Worm (Caenorhabditis elegans): ENCODE measurements around the gene B0546.4.
"Not testable (repeated sequence)": the region's sequence is repeated elsewhere in the genome, so short reads cannot be mapped to it uniquely, and the experiment has no call there.

The B0546.4 gene

DNA sequence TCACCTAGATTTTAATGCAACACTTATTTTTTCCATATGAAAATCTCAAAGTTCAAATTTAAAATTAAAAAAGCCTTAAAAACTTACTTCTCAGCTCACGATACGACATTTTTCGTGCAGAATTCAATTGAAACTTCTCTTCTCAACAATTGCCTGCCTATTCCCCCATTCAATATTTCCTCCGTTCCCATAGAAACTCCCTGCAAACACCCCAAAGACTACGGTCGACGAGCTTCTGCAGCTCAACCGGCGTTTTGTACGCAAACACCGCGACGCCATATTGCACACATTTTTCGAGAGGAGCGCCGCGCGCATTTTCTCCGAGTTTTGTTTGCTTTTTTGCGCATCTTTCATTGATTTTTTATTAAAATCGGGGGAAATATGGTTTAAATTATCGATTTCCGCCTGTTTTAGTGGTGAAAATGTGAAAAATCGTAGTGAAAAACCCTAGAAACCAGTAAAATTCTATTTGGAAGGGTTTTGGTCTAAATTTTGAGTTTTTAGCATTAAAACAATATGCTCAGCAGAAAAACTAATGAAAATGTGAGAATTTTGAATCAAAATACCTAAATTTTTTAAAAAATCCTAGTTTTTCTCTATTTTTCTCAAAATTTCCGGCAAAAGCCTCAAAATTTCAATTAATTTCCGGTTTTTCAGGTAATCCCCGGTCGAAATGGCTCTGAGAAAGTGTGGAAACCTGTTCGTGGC is 15.2 kb upstream of the B0546.4 start, which contains the start of the genes dyf-3 and pdhb-1:
Gene dyf-3, minus strand, starts transcription at position 217 of the 708 bp plus-strand sequence.
Gene pdhb-1, plus strand, starts transcription at position 658 of the 708 bp plus-strand sequence.
- TF ChIP-seq ama-1 (optimal IDR thresholded peaks at IDR 0.05) (no peak), pha-4 (tag; optimal IDR thresholded peaks at IDR 0.05) (peak; percentile 37), nhr-25 (tag; optimal IDR thresholded peaks at IDR 0.05) (no peak), nfya-1 (tag; optimal IDR thresholded peaks at IDR 0.05; ENCODE audit: insufficient read depth) (peak; percentile 65), hmg-11 (tag; optimal IDR thresholded peaks at IDR 0.05) (peak; percentile 58), lin-15B (tag; optimal IDR thresholded peaks at IDR 0.05) (peak; percentile 33), elt-2 (tag; optimal IDR thresholded peaks at IDR 0.05) (peak; percentile 28)

- no peak for TF ChIP-seq nhr-23 (tag; optimal IDR thresholded peaks at IDR 0.05)
- no peak for TF ChIP-seq ZK546.5 (tag; optimal IDR thresholded peaks at IDR 0.05)
- no peak for TF ChIP-seq nhr-76 (tag; optimal IDR thresholded peaks at IDR 0.05)
- TF ChIP-seq nfya-1 (tag; optimal IDR thresholded peaks at IDR 0.05; ENCODE audit: insufficient read depth), result no peak
- TF ChIP-seq fkh-10 (GFP tag; optimal IDR thresholded peaks at IDR 0.05), result no peak
- no peak for TF ChIP-seq eor-1 (tag; optimal IDR thresholded peaks at IDR 0.05)
- TF ChIP-seq sea-2 (GFP tag; optimal IDR thresholded peaks at IDR 0.05), result no peak
- TF ChIP-seq mdl-1 (tag; optimal IDR thresholded peaks at IDR 0.05), result no peak
- TF ChIP-seq unc-39 (tag; optimal IDR thresholded peaks at IDR 0.05), result no peak
- no peak for TF ChIP-seq fkh-2 (tag; optimal IDR thresholded peaks at IDR 0.05)
- no peak for TF ChIP-seq ceh-16 (tag; optimal IDR thresholded peaks at IDR 0.05)
These were observed 14.1 kb upstream of the B0546.4 start for ce11 chrIV:3398078-3398477.

DNA sequence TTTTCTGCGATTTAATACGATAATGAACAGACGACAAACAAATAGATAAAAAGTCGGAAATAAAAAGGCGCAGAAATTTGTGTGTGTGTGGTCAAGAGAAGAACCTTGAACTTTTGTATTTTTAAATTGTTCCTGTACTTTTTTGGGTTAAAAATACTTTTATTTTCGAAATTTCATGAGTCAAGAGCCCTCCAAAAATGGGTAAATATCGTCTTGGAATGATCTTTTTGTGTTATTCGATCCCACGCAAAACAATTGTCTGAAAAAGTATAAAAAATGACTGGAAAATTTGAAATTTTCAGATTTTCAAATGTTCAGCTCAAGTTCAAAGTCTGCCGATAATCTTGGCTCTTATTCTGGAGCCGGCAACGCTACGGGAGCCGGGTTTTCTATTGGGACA is 11.6 kb upstream of the B0546.4 start, which contains the start of gene C04C3.14:
Gene C04C3.14, plus strand, starts transcription at position 301 of the 400 bp plus-strand sequence.
- TF ChIP-seq mml-1 (tag; optimal IDR thresholded peaks at IDR 0.05) (no peak), nhr-77 (tag; optimal IDR thresholded peaks at IDR 0.05) (no peak), ama-1 (optimal IDR thresholded peaks at IDR 0.05) (no peak), nhr-76 (tag; optimal IDR thresholded peaks at IDR 0.05) (no peak), lin-39 (tag; optimal IDR thresholded peaks at IDR 0.05) (no peak), hmg-11 (tag; optimal IDR thresholded peaks at IDR 0.05) (no peak), ztf-11 (tag; optimal IDR thresholded peaks at IDR 0.05) (no peak), ceh-82 (tag; optimal IDR thresholded peaks at IDR 0.05) (no peak), ceh-9 (tag; optimal IDR thresholded peaks at IDR 0.05) (no peak), elt-1 (tag; optimal IDR thresholded peaks at IDR 0.05) (no peak), elt-3 (tag; optimal IDR thresholded peaks at IDR 0.05) (no peak), elt-2 (tag; optimal IDR thresholded peaks at IDR 0.05) (no peak), nhr-12 (tag; optimal IDR thresholded peaks at IDR 0.05) (no peak), nhr-67 (tag; optimal IDR thresholded peaks at IDR 0.05) (no peak), lsy-12 (tag; optimal IDR thresholded peaks at IDR 0.05) (no peak)

ce11 chrIV:3394066-3394465 is 10.1 kb upstream of the B0546.4 start, which contains the start of gene C04C3.4:
C04C3.4 (plus strand) TSS chrIV:3394366.
- not testable (repeated sequence) for TF ChIP-seq elt-3, eor-1, nhr-23 (tag; optimal IDR thresholded peaks at IDR 0.05)

DNA sequence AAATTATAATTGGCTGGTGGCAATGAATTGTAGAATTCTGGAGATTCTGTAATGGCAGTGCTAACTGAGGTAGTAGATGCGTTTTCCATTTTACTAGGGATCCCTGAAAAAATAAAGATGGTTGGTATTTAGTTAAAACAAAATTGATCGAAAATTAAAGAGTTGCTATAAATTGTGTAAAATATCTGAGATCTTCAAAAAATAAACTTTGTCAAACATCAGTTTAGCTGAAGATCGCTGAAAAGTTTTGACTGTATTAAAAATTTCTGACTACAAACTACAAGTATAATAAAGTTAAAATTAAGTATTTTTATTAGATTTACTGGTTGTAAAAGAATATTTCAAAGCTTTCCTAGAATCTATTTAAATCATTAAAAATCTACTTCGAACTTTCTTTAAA is 6.1 kb upstream of the B0546.4 start, which contains the start of gene B0546.5:
Gene B0546.5, minus strand, starts transcription at position 101 of the 400 bp plus-strand sequence.
- TF ChIP-seq ceh-82, snpc-4, R02D3.7 (tag; optimal IDR thresholded peaks at IDR 0.05): not testable (repeated sequence)

- no peak for TF ChIP-seq unc-62 (GFP tag; optimal IDR thresholded peaks at IDR 0.05)
- peak; percentile 67 for TF ChIP-seq ama-1 (optimal IDR thresholded peaks at IDR 0.05)
- no peak for TF ChIP-seq nhr-11 (tag; optimal IDR thresholded peaks at IDR 0.05)
- TF ChIP-seq elt-2 (tag; optimal IDR thresholded peaks at IDR 0.05), result peak; percentile 16
- TF ChIP-seq lin-15B (tag; optimal IDR thresholded peaks at IDR 0.05), result no peak
- TF ChIP-seq pha-4 (tag; optimal IDR thresholded peaks at IDR 0.05), result peak; percentile 6
- TF ChIP-seq elt-3 (tag; optimal IDR thresholded peaks at IDR 0.05), result no peak
- TF ChIP-seq pqm-1 (tag; optimal IDR thresholded peaks at IDR 0.05), result no peak
- TF ChIP-seq nhr-43 (tag; optimal IDR thresholded peaks at IDR 0.05; ENCODE audit: poor library complexity, severe bottlenecking), result no peak
- no peak for TF ChIP-seq nhr-12 (tag; optimal IDR thresholded peaks at IDR 0.05)
These were observed 2.8 kb upstream of the B0546.4 start for ce11 chrIV:3386504-3387290.
